Fruit fly (Drosophila melanogaster) whole organism, embryonic: ENCODE measurements around the gene CG11251.

Experiments used
- Blimp-1 ChIP-seq: fragments of 200-800 bp; sonication (Bioruptor generic); optimal IDR thresholded peaks from 3 replicates; lab custom pipeline; 2018; ENCODE audit warnings: missing biosample characterization, missing genetic modification characterization, mild to moderate bottlenecking, moderate library complexity, missing genetic modification reagents
- CG10147 ChIP-seq: fragments of 200-800 bp; sonication (Bioruptor generic); optimal IDR thresholded peaks from 2 replicates; lab custom pipeline; 2019; ENCODE audit warnings: missing biosample characterization, mild to moderate bottlenecking, missing genetic modification characterization, moderate library complexity
- CG10979 ChIP-seq: fragments of 200-800 bp; sonication (Bioruptor generic); optimal IDR thresholded peaks from 2 replicates; lab custom pipeline; 2018; ENCODE audit warnings: missing biosample characterization, mild to moderate bottlenecking, missing genetic modification characterization, moderate library complexity
- CG15073 ChIP-seq: fragments of 200-800 bp; sonication (Bioruptor generic); optimal IDR thresholded peaks from 2 replicates; lab custom pipeline; 2016; ENCODE audit warnings: missing biosample characterization, missing genetic modification characterization
- CG2199 ChIP-seq: fragments of 200-800 bp; sonication (Bioruptor generic); IDR thresholded peaks from 3 replicates; pipeline ENCODE4 v1.3.6; 2022; ENCODE audit warnings: missing biosample characterization, missing genetic modification characterization
- CG2202 ChIP-seq: fragments of 200-800 bp; sonication (Bioruptor generic); optimal IDR thresholded peaks from 2 replicates; lab custom pipeline; 2018; ENCODE audit warnings: missing biosample characterization, mild to moderate bottlenecking, missing genetic modification characterization
- CG32767 ChIP-seq: fragments of 200-800 bp; sonication (Bioruptor generic); IDR thresholded peaks from 2 replicates; pipeline ENCODE4 v1.3.6; 2022; ENCODE audit warnings: missing biosample characterization, missing genetic modification characterization
- CG32772 ChIP-seq: fragments of 200-800 bp; sonication (Bioruptor generic); IDR thresholded peaks from 2 replicates; pipeline ENCODE4 v1.3.6; 2022; ENCODE audit warnings: missing biosample characterization, missing genetic modification characterization
- CG33557 ChIP-seq: fragments of 200-800 bp; sonication (Bioruptor generic); optimal IDR thresholded peaks from 2 replicates; lab custom pipeline; 2019; ENCODE audit warnings: missing biosample characterization, mild to moderate bottlenecking, missing genetic modification characterization, moderate library complexity
- CG34422 ChIP-seq: fragments of 200-800 bp; sonication (Bioruptor generic); IDR thresholded peaks from 3 replicates; pipeline ENCODE4 v1.3.6; 2022; ENCODE audit warnings: missing biosample characterization, missing genetic modification characterization
- CG4282 ChIP-seq: fragments of 200-800 bp; sonication (Bioruptor generic); optimal IDR thresholded peaks from 2 replicates; lab custom pipeline; 2016; ENCODE audit warnings: missing biosample characterization, missing genetic modification characterization
- CG4424 ChIP-seq: fragments of 200-800 bp; sonication (Bioruptor generic); optimal IDR thresholded peaks from 3 replicates; lab custom pipeline; 2016; ENCODE audit warnings: missing biosample characterization, missing genetic modification characterization
- CG4730 ChIP-seq: fragments of 200-800 bp; sonication (Bioruptor generic); IDR thresholded peaks from 2 replicates; pipeline ENCODE4 v1.3.6; 2022; ENCODE audit warnings: missing biosample characterization, missing genetic modification characterization
- CG7357 ChIP-seq: fragments of 200-800 bp; sonication (Bioruptor generic); IDR thresholded peaks from 3 replicates; pipeline ENCODE4 v1.3.6; 2022; ENCODE audit warnings: missing biosample characterization, missing genetic modification characterization
- CG7963 ChIP-seq: fragments of 200-800 bp; sonication (Bioruptor generic); IDR thresholded peaks from 3 replicates; pipeline ENCODE4 v1.3.6; 2022; ENCODE audit warnings: missing biosample characterization, missing genetic modification characterization; ENCODE audit not compliant: partially characterized antibody
- CkIIα-i1 ChIP-seq: fragments of 200-800 bp; sonication (Bioruptor generic); IDR thresholded peaks from 2 replicates; pipeline ENCODE4 v1.3.6; 2022; ENCODE audit warnings: missing biosample characterization, missing genetic modification characterization
- CoRest ChIP-seq: fragments of 200-800 bp; sonication (Bioruptor generic); optimal IDR thresholded peaks from 3 replicates; lab custom pipeline; 2018; ENCODE audit warnings: missing biosample characterization, mild to moderate bottlenecking, missing genetic modification characterization, moderate library complexity
- Elba2 ChIP-seq: fragments of 200-800 bp; sonication (Bioruptor generic); optimal IDR thresholded peaks from 3 replicates; lab custom pipeline; 2016; ENCODE audit warnings: missing biosample characterization, missing genetic modification characterization
- Gsc ChIP-seq: fragments of 200-800 bp; sonication (Bioruptor generic); IDR thresholded peaks from 2 replicates; pipeline ENCODE4 v1.3.6; 2022; ENCODE audit warnings: missing biosample characterization, missing genetic modification characterization
- Hmx ChIP-seq: fragments of 200-800 bp; sonication (Bioruptor generic); optimal IDR thresholded peaks from 2 replicates; lab custom pipeline; 2016; ENCODE audit warnings: missing biosample characterization, missing genetic modification characterization
- Lpt ChIP-seq: fragments of >200 bp; optimal IDR thresholded peaks from 2 replicates; lab custom pipeline; 2018; ENCODE audit warnings: missing biosample characterization, missing genetic modification characterization
- Optix ChIP-seq: fragments of 200-800 bp; sonication (Bioruptor generic); IDR thresholded peaks from 3 replicates; pipeline ENCODE4 v1.3.6; 2022; ENCODE audit warnings: missing biosample characterization, missing genetic modification characterization
- ac ChIP-seq: fragments of 200-800 bp; sonication (Bioruptor generic); optimal IDR thresholded peaks from 3 replicates; lab custom pipeline; 2017; ENCODE audit warnings: missing biosample characterization, mild to moderate bottlenecking, missing genetic modification characterization
- al ChIP-seq: fragments of 200-800 bp; sonication (Bioruptor generic); IDR thresholded peaks from 2 replicates; pipeline ENCODE4 v1.3.6; 2022; ENCODE audit warnings: missing biosample characterization, missing genetic modification characterization
- amos ChIP-seq: fragments of 200-800 bp; sonication (Bioruptor generic); IDR thresholded peaks from 2 replicates; pipeline ENCODE4 v1.3.6; 2022; ENCODE audit warnings: missing biosample characterization, missing genetic modification characterization; ENCODE audit not compliant: partially characterized antibody
- ato ChIP-seq: fragments of 200-800 bp; sonication (Bioruptor generic); IDR thresholded peaks from 2 replicates; pipeline ENCODE4 v1.3.6; 2022; ENCODE audit warnings: missing biosample characterization, missing genetic modification characterization; ENCODE audit not compliant: partially characterized antibody
- chm ChIP-seq: fragments of 200-800 bp; sonication (Bioruptor generic); IDR thresholded peaks from 2 replicates; pipeline ENCODE4 v1.3.6; 2022; ENCODE audit warnings: missing biosample characterization, missing genetic modification characterization
- cwo ChIP-seq: fragments of 200-800 bp; sonication (Bioruptor generic); optimal IDR thresholded peaks from 3 replicates; lab custom pipeline; 2017; ENCODE audit warnings: missing biosample characterization, missing genetic modification characterization, mild to moderate bottlenecking, moderate library complexity, missing genetic modification reagents
- dmrt11E ChIP-seq: fragments of 200-800 bp; sonication (Bioruptor generic); optimal IDR thresholded peaks from 3 replicates; lab custom pipeline; 2018; ENCODE audit warnings: missing biosample characterization, mild to moderate bottlenecking, missing genetic modification characterization, moderate library complexity
- gce ChIP-seq: fragments of 200-800 bp; sonication (Bioruptor generic); IDR thresholded peaks from 3 replicates; pipeline ENCODE4 v1.3.6; 2022; ENCODE audit warnings: missing biosample characterization, missing genetic modification characterization
- gem ChIP-seq: fragments of 200-800 bp; sonication (Bioruptor generic); optimal IDR thresholded peaks from 2 replicates; lab custom pipeline; 2019; ENCODE audit warnings: missing biosample characterization, mild to moderate bottlenecking, missing genetic modification characterization, moderate library complexity
- gsb-n ChIP-seq: fragments of 200-800 bp; sonication (Bioruptor generic); optimal IDR thresholded peaks from 3 replicates; lab custom pipeline; 2018; ENCODE audit warnings: missing biosample characterization, mild to moderate bottlenecking, missing genetic modification characterization
- hb ChIP-seq: fragments of 200-800 bp; sonication (Bioruptor generic); IDR thresholded peaks from 3 replicates; pipeline ENCODE4 v1.3.6; 2022; ENCODE audit warnings: missing biosample characterization, missing genetic modification characterization; ENCODE audit not compliant: partially characterized antibody
- kni ChIP-seq: fragments of 200-800 bp; sonication (Bioruptor generic); optimal IDR thresholded peaks from 3 replicates; lab custom pipeline; 2017; ENCODE audit warnings: mild to moderate bottlenecking, missing biosample characterization, missing genetic modification reagents, missing genetic modification characterization
- lov ChIP-seq, 2 experiments: fragments of 200-800 bp in 1 of 2; fragments of >200 bp in 1 of 2; sonication (Bioruptor generic) in 1 of 2; IDR thresholded peaks in 1 of 2; optimal IDR thresholded peaks in 1 of 2; 2 replicates in 1 of 2; 3 replicates in 1 of 2; pipeline versions ENCODE4 v1.3.6 to Lab custom; 2017 to 2022; ENCODE audit warnings: missing biosample characterization in 1 of 2, missing genetic modification characterization in 1 of 2
- oc ChIP-seq: fragments of 200-800 bp; sonication (Bioruptor generic); optimal IDR thresholded peaks from 2 replicates; lab custom pipeline; 2018; ENCODE audit warnings: missing biosample characterization, mild to moderate bottlenecking, missing genetic modification characterization, moderate library complexity
- peb ChIP-seq: fragments of 200-800 bp; sonication (Bioruptor generic); IDR thresholded peaks from 2 replicates; pipeline ENCODE4 v1.3.6; 2022; ENCODE audit warnings: missing biosample characterization, missing genetic modification characterization
- phol ChIP-seq: fragments of 200-800 bp; sonication (Bioruptor generic); optimal IDR thresholded peaks from 3 replicates; lab custom pipeline; 2018; ENCODE audit warnings: missing biosample characterization, mild to moderate bottlenecking, missing genetic modification characterization, moderate library complexity
- sens ChIP-seq: fragments of 200-800 bp; sonication (Bioruptor generic); peaks from one replicate; lab custom pipeline; 2016; ENCODE audit warnings: missing biosample characterization, missing genetic modification characterization
- sob ChIP-seq: fragments of 200-800 bp; sonication (Bioruptor generic); IDR thresholded peaks from 2 replicates; pipeline ENCODE4 v1.3.6; 2022; ENCODE audit warnings: missing biosample characterization, missing genetic modification characterization
- twi ChIP-seq: fragments of 200-800 bp; optimal IDR thresholded peaks from 2 replicates; lab custom pipeline; 2019; ENCODE audit warnings: missing biosample characterization, mild to moderate bottlenecking, missing genetic modification characterization, moderate library complexity
- vvl ChIP-seq: fragments of 200-800 bp; sonication (Bioruptor generic); IDR thresholded peaks from 2 replicates; pipeline ENCODE4 v1.3.6; 2022; ENCODE audit warnings: missing biosample characterization, missing genetic modification characterization
- zen2 ChIP-seq: fragments of 200-800 bp; sonication (Bioruptor generic); IDR thresholded peaks from 3 replicates; pipeline ENCODE4 v1.3.6; 2022; ENCODE audit warnings: missing biosample characterization, missing genetic modification characterization; ENCODE audit not compliant: partially characterized antibody
- zf30C ChIP-seq: fragments of 200-800 bp; sonication (Bioruptor generic); optimal IDR thresholded peaks from 3 replicates; lab custom pipeline; 2018; ENCODE audit warnings: missing biosample characterization, mild to moderate bottlenecking, missing genetic modification characterization

The CG11251 gene

dm6 chr3L:13061322-13061809 is 28.4 kb downstream of the CG11251 start, which contains the start of the genes CG14115 and CG34428:
CG14115 (minus strand) TSS chr3L:13061422.
CG34428 (plus strand) TSS chr3L:13061759.
- TF ChIP-seq al (GFP tag; lab: Robert Waterston, UW) (no peak), gce (GFP tag; lab: Robert Waterston, UW) (0 out of 3 replicates have a peak, but pooled peaks have one; percentile 17)

- TF ChIP-seq twi (tag; lab: Kevin White, UChicago), result peak; percentile 94
- no peak for TF ChIP-seq CG33557
Measured at dm6 chr3L:13058429-13058828, 31.3 kb downstream of the CG11251 start.

- no peak for TF ChIP-seq CG4282
- peak; percentile 66 for TF ChIP-seq sens
- TF ChIP-seq CG2199 (GFP tag; lab: Robert Waterston, UW), result peak; percentile 58; the same call in 1 of the 3 replicates
- peak; percentile 43 for TF ChIP-seq kni (GFP tag; lab: Kevin White, UChicago)
- peak; percentile 39 for TF ChIP-seq gsb-n (tag; lab: Kevin White, UChicago)
- 0 out of 3 replicates have a peak, but pooled peaks have one; percentile 7 for TF ChIP-seq Optix (GFP tag; lab: Robert Waterston, UW)
- 0 out of 2 replicates have a peak, but pooled peaks have one; percentile 15 for TF ChIP-seq vvl (GFP tag; lab: Robert Waterston, UW)
- peak; percentile 57 for TF ChIP-seq ac (GFP tag; lab: Kevin White, UChicago)
- peak; percentile 51 for TF ChIP-seq oc
- TF ChIP-seq peb (GFP tag; lab: Robert Waterston, UW), result no peak
- TF ChIP-seq ato (GFP tag; lab: Robert Waterston, UW), result 0 out of 2 replicates have a peak, but pooled peaks have one; percentile 26
- TF ChIP-seq CG32767 (GFP tag; lab: Robert Waterston, UW), result no peak
Measured at dm6 chr3L:13050675-13051202, 39.0 kb downstream of the CG11251 start.

dm6 chr3L:13049671-13050070 is 40.1 kb downstream of the CG11251 start:
- no peak for TF ChIP-seq hb (GFP tag; lab: Robert Waterston, UW)
- no peak for TF ChIP-seq Hmx (GFP tag; lab: Kevin White, UChicago)
- TF ChIP-seq sob, result no peak
- no peak for TF ChIP-seq Gsc (GFP tag; lab: Robert Waterston, UW)
- TF ChIP-seq amos, result no peak
- TF ChIP-seq CG15073 (GFP tag; lab: Kevin White, UChicago), result no peak
- no peak for TF ChIP-seq CG7357 (GFP tag; lab: Robert Waterston, UW)
- TF ChIP-seq CG4730, result no peak
- peak; percentile 21; the same call in 1 of the 2 replicates for TF ChIP-seq CG32772 (GFP tag; lab: Robert Waterston, UW)
- peak; percentile 14; the same call in 1 of the 2 replicates for TF ChIP-seq chm (GFP tag; lab: Robert Waterston, UW)
- TF ChIP-seq zen2, result no peak
- TF ChIP-seq CG10979 (tag; lab: Kevin White, UChicago), result peak; percentile 52
- no peak for TF ChIP-seq CoRest (tag; lab: Kevin White, UChicago)
- peak; percentile 67 for TF ChIP-seq dmrt11E (tag; lab: Kevin White, UChicago)
- TF ChIP-seq CG33557, result no peak
- peak; percentile 84 for TF ChIP-seq zf30C (GFP tag; lab: Kevin White, UChicago)
- TF ChIP-seq Blimp-1 (GFP tag; lab: Kevin White, UChicago), result no peak
- no peak for TF ChIP-seq CG7963 (GFP tag; lab: Robert Waterston, UW)
- 0 out of 3 replicates have a peak, but pooled peaks have one; percentile 13 for TF ChIP-seq CG34422 (GFP tag; lab: Robert Waterston, UW)
- TF ChIP-seq cwo (GFP tag; lab: Kevin White, UChicago), result no peak
- peak; percentile 15 for TF ChIP-seq phol (tag; lab: Kevin White, UChicago)
- TF ChIP-seq CG10147 (GFP tag; lab: Kevin White, UChicago), result no peak
- TF ChIP-seq Elba2 (GFP tag; lab: Kevin White, UChicago), result peak; percentile 30
- no peak for TF ChIP-seq CkIIα-i1 (GFP tag; lab: Robert Waterston, UW)
- TF ChIP-seq Lpt (GFP tag; lab: Kevin White, UChicago), result no peak
- no peak for TF ChIP-seq lov (optimal IDR thresholded peaks at IDR 0.05; lab: Kevin White, UChicago)
- TF ChIP-seq lov (GFP tag; IDR thresholded peaks at IDR 0.05; lab: Robert Waterston, UW), result no peak
- no peak for TF ChIP-seq CG2202
- peak; percentile 36 for TF ChIP-seq gem (tag; lab: Kevin White, UChicago)
- no peak for TF ChIP-seq CG4424 (GFP tag; lab: Kevin White, UChicago)
